Worm (Caenorhabditis elegans) whole organism, L3 larva: ENCODE data around the gene sra-10.
A peak's percentile ranks its signal among the peaks of the same experiment; 100 is the strongest.
"Not testable (repeated sequence)": the region's sequence is repeated elsewhere in the genome, so short reads cannot be mapped to it uniquely, and the experiment has no call there.

Source experiments
- R02D3.7 ChIP-seq: fragments of 150-350 bp; optimal IDR thresholded peaks from 2 replicates; lab custom pipeline; 2014; ENCODE audit warnings: missing biosample characterization, missing genetic modification characterization
- ZK546.5 ChIP-seq: sonication (generic microtip); optimal IDR thresholded peaks from 2 replicates; lab custom pipeline; 2017; ENCODE audit warnings: missing biosample characterization, missing genetic modification characterization
- aly-2 ChIP-seq: fragments of 150-350 bp; optimal IDR thresholded peaks from 2 replicates; lab custom pipeline; 2014; ENCODE audit warnings: missing biosample characterization, missing genetic modification characterization
- ceh-16 ChIP-seq: sonication (generic microtip); optimal IDR thresholded peaks from 2 replicates; lab custom pipeline; 2017; ENCODE audit warnings: missing biosample characterization, missing genetic modification characterization
- ceh-28 ChIP-seq: fragments of 150-350 bp; optimal IDR thresholded peaks from 2 replicates; lab custom pipeline; 2014; ENCODE audit warnings: missing biosample characterization, missing genetic modification reagents, missing genetic modification characterization
- egl-27 ChIP-seq: sonication (generic microtip); optimal IDR thresholded peaks from 4 replicates; lab custom pipeline; 2017; ENCODE audit warnings: missing biosample characterization, missing genetic modification reagents, missing genetic modification characterization
- egl-5 ChIP-seq: fragments of 150-350 bp; optimal IDR thresholded peaks from 2 replicates; lab custom pipeline; 2017; ENCODE audit warnings: missing biosample characterization, missing genetic modification reagents, missing genetic modification characterization, inconsistent platforms
- elt-2 ChIP-seq: sonication (generic microtip); optimal IDR thresholded peaks from 2 replicates; lab custom pipeline; 2016; ENCODE audit warnings: missing genetic modification reagents, mild to moderate bottlenecking, missing genetic modification characterization, missing compliant biosample characterization
- elt-3 ChIP-seq, 3 experiments: fragments of 150-350 bp in 1 of 3; sonication (generic microtip) in 2 of 3; optimal IDR thresholded peaks; 2 replicates in 2 of 3; 4 replicates in 1 of 3; lab custom pipeline; 2014 to 2017; ENCODE audit warnings: missing biosample characterization in 3 of 3, missing genetic modification characterization in 3 of 3
- eor-1 ChIP-seq, 2 experiments: fragments of 150-350 bp; optimal IDR thresholded peaks; 2 replicates each; lab custom pipeline; 2014 to 2018; ENCODE audit warnings: missing biosample characterization in 2 of 2, missing genetic modification characterization in 2 of 2
- fkh-10 ChIP-seq: sonication (generic microtip); optimal IDR thresholded peaks from 2 replicates; lab custom pipeline; 2017; ENCODE audit warnings: missing biosample characterization, missing genetic modification reagents, missing genetic modification characterization
- fos-1 ChIP-seq: fragments of 150-350 bp; optimal IDR thresholded peaks from 2 replicates; lab custom pipeline; 2014; ENCODE audit warnings: missing biosample characterization, missing genetic modification characterization
- hmg-11 ChIP-seq: sonication (generic microtip); optimal IDR thresholded peaks from 2 replicates; lab custom pipeline; 2016; ENCODE audit warnings: missing genetic modification characterization, missing compliant biosample characterization
- lin-15B ChIP-seq: fragments of 150-350 bp; optimal IDR thresholded peaks from 2 replicates; lab custom pipeline; 2014; ENCODE audit warnings: missing biosample characterization, missing genetic modification characterization
- lin-39 ChIP-seq: fragments of 150-350 bp; optimal IDR thresholded peaks from 2 replicates; lab custom pipeline; 2018; ENCODE audit warnings: missing biosample characterization, missing genetic modification reagents, missing genetic modification characterization
- lsy-12 ChIP-seq: sonication (generic microtip); optimal IDR thresholded peaks from 2 replicates; lab custom pipeline; 2016; ENCODE audit warnings: mild to moderate bottlenecking, missing genetic modification characterization, missing compliant biosample characterization
- nfya-1 ChIP-seq: sonication (generic microtip); optimal IDR thresholded peaks from 2 replicates; lab custom pipeline; 2017; ENCODE audit warnings: missing genetic modification characterization, mild to moderate bottlenecking, missing compliant biosample characterization, antibody characterized with exemption, moderate library complexity; ENCODE audit not compliant: insufficient read depth
- nhr-11 ChIP-seq: fragments of 150-350 bp; optimal IDR thresholded peaks from 2 replicates; lab custom pipeline; 2014; ENCODE audit warnings: missing biosample characterization, missing genetic modification characterization
- nhr-12 ChIP-seq: fragments of 150-350 bp; optimal IDR thresholded peaks from 2 replicates; lab custom pipeline; 2014; ENCODE audit warnings: missing biosample characterization, missing genetic modification characterization
- nhr-23 ChIP-seq: fragments of 150-350 bp; optimal IDR thresholded peaks from 2 replicates; lab custom pipeline; 2014; ENCODE audit warnings: missing biosample characterization, missing genetic modification reagents, missing genetic modification characterization
- nhr-25 ChIP-seq: sonication (generic microtip); optimal IDR thresholded peaks from 2 replicates; lab custom pipeline; 2017; ENCODE audit warnings: missing biosample characterization, missing genetic modification characterization
- nhr-28 ChIP-seq: fragments of 150-350 bp; optimal IDR thresholded peaks from 2 replicates; lab custom pipeline; 2014; ENCODE audit warnings: missing biosample characterization, missing genetic modification characterization
- nhr-43 ChIP-seq: sonication (generic microtip); optimal IDR thresholded peaks from 2 replicates; lab custom pipeline; 2016; ENCODE audit warnings: mild to moderate bottlenecking, missing genetic modification characterization, missing compliant biosample characterization; ENCODE audit not compliant: poor library complexity, severe bottlenecking
- nhr-67 ChIP-seq: fragments of 150-350 bp; optimal IDR thresholded peaks from 2 replicates; lab custom pipeline; 2014; ENCODE audit warnings: missing biosample characterization, missing genetic modification characterization
- pha-4 ChIP-seq: fragments of 150-350 bp; optimal IDR thresholded peaks from 2 replicates; lab custom pipeline; 2014; ENCODE audit warnings: missing biosample characterization, missing genetic modification reagents, missing genetic modification characterization
- unc-62 ChIP-seq: fragments of 150-350 bp; sonication (generic microtip); optimal IDR thresholded peaks from 4 replicates; lab custom pipeline; 2014; ENCODE audit warnings: missing biosample characterization, missing genetic modification reagents, missing genetic modification characterization
- zag-1 ChIP-seq: fragments of 150-350 bp; optimal IDR thresholded peaks from 2 replicates; lab custom pipeline; 2014; ENCODE audit warnings: missing biosample characterization, missing genetic modification characterization
- ztf-11 ChIP-seq: fragments of 150-350 bp; optimal IDR thresholded peaks from 2 replicates; lab custom pipeline; 2014; ENCODE audit warnings: missing biosample characterization, missing genetic modification characterization

Gene sra-10

DNA sequence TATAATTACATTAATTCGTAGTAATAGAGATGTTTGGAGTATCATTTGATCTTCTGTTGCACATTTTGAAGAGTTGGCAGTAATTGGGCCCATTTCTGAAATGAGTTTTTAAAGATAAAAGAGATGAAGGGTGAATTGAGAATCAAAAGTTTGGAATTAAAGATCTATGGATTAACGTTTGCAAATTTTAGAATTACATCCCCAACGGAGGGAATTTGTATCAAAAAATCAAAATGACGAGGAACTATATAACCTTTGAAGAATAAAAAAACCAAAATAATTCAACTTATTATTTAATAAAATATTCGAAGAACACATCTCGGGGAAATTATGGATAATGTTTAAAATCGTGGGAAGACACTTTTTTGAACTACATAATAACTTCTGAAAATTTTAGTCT is at the start of gene sra-10:
TSS of gene sra-10 (minus strand) at position 101 of the 400 bp plus-strand sequence.
- no peak for TF ChIP-seq nhr-67 (tag; lab: Kevin White, UChicago)
- TF ChIP-seq, all 47 proteins: peak for 0

- TF ChIP-seq unc-62 (GFP tag; lab: Kevin White, UChicago); egl-27 (tag; lab: Kevin White, UChicago); aly-2: not testable (repeated sequence)
Observed at ce11 chrII:10941918-10942317, 47.0 kb upstream of the sra-10 start, which contains the start of gene R03D7.15. R03D7.15 (plus strand) TSS chrII:10942216.

DNA sequence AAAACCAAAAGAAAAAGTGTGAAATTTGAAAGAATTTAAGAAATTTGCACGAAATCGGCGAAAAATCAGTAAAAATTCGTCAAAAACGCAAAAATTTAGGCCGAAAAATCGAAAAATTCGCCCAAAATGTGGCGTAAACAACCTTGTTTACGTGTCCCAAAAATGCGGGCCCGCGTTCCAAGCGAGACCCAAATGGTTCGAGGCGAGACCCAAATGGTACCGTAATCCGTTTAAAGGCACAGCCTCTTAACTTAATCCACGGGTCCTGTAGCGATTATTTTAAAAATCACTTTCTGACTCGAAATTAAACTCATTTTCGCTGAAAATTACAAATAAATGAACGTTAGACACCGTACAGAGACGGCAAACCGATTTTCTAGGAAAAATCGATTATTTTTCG is 40.4 kb upstream of the sra-10 start:
- TF ChIP-seq nhr-12 (tag; lab: Kevin White, UChicago) (no peak), nhr-23 (tag; lab: Kevin White, UChicago) (no peak)
- TF ChIP-seq, all 47 proteins: peak for 0

DNA sequence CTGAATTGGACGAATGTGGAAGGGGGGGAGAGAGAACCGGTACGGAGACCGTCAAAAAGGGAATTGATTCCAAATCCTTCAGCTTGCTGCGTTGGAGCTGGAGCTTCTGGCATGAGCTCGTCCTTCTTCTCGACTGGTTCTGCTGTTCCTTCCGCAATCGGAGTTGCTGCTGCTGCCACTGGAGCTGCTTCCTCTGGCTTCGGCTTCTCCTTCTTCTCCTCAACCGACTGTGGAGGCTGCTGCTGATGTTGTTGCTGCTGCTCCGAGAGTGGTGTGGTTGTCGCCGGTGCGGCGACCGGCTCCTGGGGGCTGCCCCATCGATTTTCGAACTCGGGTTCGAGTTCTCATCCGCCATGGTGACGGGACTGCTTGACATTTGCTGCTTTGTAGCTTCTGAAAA is 39.9 kb upstream of the sra-10 start, which contains the start of gene R03D7.2:
TSS of gene R03D7.2 (minus strand) at position 399 of the 400 bp plus-strand sequence.
- TF ChIP-seq fos-1 (no peak), fkh-10 (GFP tag; lab: Kevin White, UChicago) (no peak), elt-3 (tag; optimal IDR thresholded peaks at IDR 0.05; lab: Kevin White, UChicago) (no peak)

DNA sequence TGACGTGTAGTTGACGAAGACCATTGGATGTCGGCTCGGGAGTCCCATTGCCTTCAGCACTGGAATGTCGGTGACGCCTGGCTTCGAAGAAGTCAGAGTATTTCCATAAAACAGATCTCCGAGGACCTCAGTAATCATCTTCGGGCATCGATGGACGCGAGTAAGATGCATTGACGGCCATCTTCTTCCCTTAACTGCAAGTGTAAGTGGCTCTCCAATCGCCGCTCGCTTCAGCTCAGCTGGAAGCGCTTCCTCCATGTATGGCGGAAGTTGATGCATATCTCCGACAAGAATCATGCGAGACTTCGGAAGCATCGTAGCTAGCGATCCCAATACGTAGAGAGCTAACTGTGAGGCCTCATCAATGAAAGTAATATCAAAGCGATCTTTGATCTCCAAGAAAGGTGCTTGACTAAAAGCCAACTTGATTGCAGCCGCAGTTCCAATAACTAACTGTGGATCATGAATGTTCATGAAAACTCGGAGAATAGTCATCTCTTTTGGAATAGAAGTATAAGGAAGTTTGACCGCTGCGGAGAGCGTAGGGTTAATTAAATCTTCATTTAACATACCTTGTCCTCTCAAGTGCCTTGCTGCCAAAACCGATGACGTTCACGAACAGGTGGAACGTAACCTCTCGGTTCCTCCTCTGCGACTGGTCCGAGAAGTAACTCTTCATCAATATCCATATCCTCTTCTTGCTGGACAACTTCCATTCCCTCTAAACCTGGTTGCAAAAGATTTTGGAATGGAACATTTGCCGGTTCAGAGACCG is 39.2 kb upstream of the sra-10 start:
- TF ChIP-seq nhr-11 (tag; lab: Kevin White, UChicago) (no peak), ceh-16 (tag; lab: Kevin White, UChicago) (no peak), elt-2 (tag; lab: Kevin White, UChicago) (no peak), eor-1 (tag; optimal IDR thresholded peaks at IDR 0.05; lab: Kevin White, UChicago) (no peak), hmg-11 (tag; lab: Kevin White, UChicago) (no peak), nhr-28 (no peak), ZK546.5 (no peak), pha-4 (tag; lab: Kevin White, UChicago) (no peak), fos-1 (no peak), lin-15B (tag; lab: Kevin White, UChicago) (no peak), fkh-10 (GFP tag; lab: Kevin White, UChicago) (no peak), ceh-28 (tag; lab: Kevin White, UChicago) (no peak)

- TF ChIP-seq ceh-28 (tag; lab: Kevin White, UChicago) (no peak), R02D3.7 (no peak), ceh-16 (tag; lab: Kevin White, UChicago) (no peak), ztf-11 (tag; lab: Kevin White, UChicago) (no peak), nhr-25 (tag; lab: Kevin White, UChicago) (no peak), nfya-1 (no peak), zag-1 (tag; lab: Kevin White, UChicago) (no peak), aly-2 (no peak), egl-5 (no peak), nhr-11 (tag; lab: Kevin White, UChicago) (no peak), egl-27 (tag; lab: Kevin White, UChicago) (no peak)
- TF ChIP-seq, all 47 proteins: peak for 0
Observed at ce11 chrII:10932305-10932704, 37.4 kb upstream of the sra-10 start.

ce11 chrII:10930678-10931650 is 36.1 kb upstream of the sra-10 start:
- TF ChIP-seq nhr-43 (tag; lab: Kevin White, UChicago), result peak; percentile 62
- TF ChIP-seq lin-39, result no peak
- TF ChIP-seq lsy-12, result peak; percentile 13
- no peak for TF ChIP-seq egl-5
